Fruit fly (Drosophila melanogaster) whole organism, embryonic: Measurements from ENCODE around the gene Eip75B.

Experiments
- ATbp ChIP-seq: fragments of 200-800 bp; sonication (Bioruptor generic); optimal IDR thresholded peaks from 2 replicates; lab custom pipeline; 2017; ENCODE audit warnings: missing biosample characterization, mild to moderate bottlenecking, missing genetic modification characterization, missing genetic modification reagents
- Blimp-1 ChIP-seq: fragments of 200-800 bp; sonication (Bioruptor generic); optimal IDR thresholded peaks from 3 replicates; lab custom pipeline; 2018; ENCODE audit warnings: missing biosample characterization, missing genetic modification characterization, mild to moderate bottlenecking, moderate library complexity, missing genetic modification reagents
- CG10543 ChIP-seq: fragments of 200-800 bp; sonication (Bioruptor generic); optimal IDR thresholded peaks from 3 replicates; lab custom pipeline; 2017; ENCODE audit warnings: missing biosample characterization, mild to moderate bottlenecking, missing genetic modification characterization, moderate library complexity
- CG13894 ChIP-seq: fragments of 200-800 bp; sonication (Bioruptor generic); optimal IDR thresholded peaks from 3 replicates; lab custom pipeline; 2018; ENCODE audit warnings: missing biosample characterization, mild to moderate bottlenecking, missing genetic modification characterization, moderate library complexity
- CG14710 ChIP-seq: fragments of 200-800 bp; sonication (Bioruptor generic); optimal IDR thresholded peaks from 3 replicates; lab custom pipeline; 2019; ENCODE audit warnings: missing biosample characterization, mild to moderate bottlenecking, missing genetic modification characterization, moderate library complexity
- CG15011 ChIP-seq: fragments of 200-800 bp; sonication (Bioruptor generic); optimal IDR thresholded peaks from 3 replicates; lab custom pipeline; 2018; ENCODE audit warnings: missing biosample characterization, mild to moderate bottlenecking, missing genetic modification characterization
- CG15073 ChIP-seq: fragments of 200-800 bp; sonication (Bioruptor generic); optimal IDR thresholded peaks from 2 replicates; lab custom pipeline; 2016; ENCODE audit warnings: missing biosample characterization, missing genetic modification characterization
- CG16813 ChIP-seq: fragments of 200-800 bp; sonication (Bioruptor generic); IDR thresholded peaks from 3 replicates; pipeline ENCODE4 v1.3.6; 2022; ENCODE audit warnings: missing biosample characterization, missing genetic modification characterization; ENCODE audit not compliant: partially characterized antibody
- CG17359 ChIP-seq: fragments of 200-800 bp; sonication (Bioruptor generic); optimal IDR thresholded peaks from 3 replicates; lab custom pipeline; 2018; ENCODE audit warnings: missing biosample characterization, mild to moderate bottlenecking, missing genetic modification characterization, moderate library complexity
- CG17385 ChIP-seq: fragments of 200-800 bp; sonication (Bioruptor generic); optimal IDR thresholded peaks from 3 replicates; lab custom pipeline; 2018; ENCODE audit warnings: missing biosample characterization, mild to moderate bottlenecking, missing genetic modification characterization
- CG17912 ChIP-seq: fragments of 200-800 bp; sonication (Bioruptor generic); optimal IDR thresholded peaks from 2 replicates; lab custom pipeline; 2018; ENCODE audit warnings: missing biosample characterization, mild to moderate bottlenecking, missing genetic modification characterization
- CG18476 ChIP-seq: fragments of 200-800 bp; sonication (Bioruptor generic); optimal IDR thresholded peaks from 2 replicates; lab custom pipeline; 2016; ENCODE audit warnings: missing biosample characterization, mild to moderate bottlenecking, missing genetic modification characterization
- CG2199 ChIP-seq: fragments of 200-800 bp; sonication (Bioruptor generic); IDR thresholded peaks from 3 replicates; pipeline ENCODE4 v1.3.6; 2022; ENCODE audit warnings: missing biosample characterization, missing genetic modification characterization
- CG32767 ChIP-seq: fragments of 200-800 bp; sonication (Bioruptor generic); IDR thresholded peaks from 2 replicates; pipeline ENCODE4 v1.3.6; 2022; ENCODE audit warnings: missing biosample characterization, missing genetic modification characterization
- CG4404 ChIP-seq: fragments of 200-800 bp; sonication (Bioruptor generic); IDR thresholded peaks from 2 replicates; pipeline ENCODE4 v1.3.6; 2022; ENCODE audit warnings: missing biosample characterization, missing genetic modification characterization
- CG6175 ChIP-seq: fragments of 200-800 bp; sonication (Bioruptor generic); IDR thresholded peaks from 3 replicates; pipeline ENCODE4 v1.3.6; 2022; ENCODE audit warnings: missing biosample characterization, missing genetic modification characterization
- CG6765 ChIP-seq: fragments of 200-800 bp; sonication (Bioruptor generic); optimal IDR thresholded peaks from 3 replicates; lab custom pipeline; 2017; ENCODE audit warnings: missing biosample characterization, mild to moderate bottlenecking, missing genetic modification characterization
- CG7745 ChIP-seq: fragments of 200-800 bp; sonication (Bioruptor generic); optimal IDR thresholded peaks from 2 replicates; lab custom pipeline; 2018; ENCODE audit warnings: missing biosample characterization, mild to moderate bottlenecking, missing genetic modification characterization, moderate library complexity
- CG8089 ChIP-seq: fragments of 200-800 bp; sonication (Bioruptor generic); optimal IDR thresholded peaks from 3 replicates; lab custom pipeline; 2016; ENCODE audit warnings: missing biosample characterization, missing genetic modification characterization
- CG8290 ChIP-seq, 3 experiments: fragments of 200-800 bp; sonication (Bioruptor generic); optimal IDR thresholded peaks; 2 replicates each; lab custom pipeline; 2016 to 2019; ENCODE audit warnings: missing biosample characterization in 3 of 3, missing genetic modification characterization in 3 of 3, mild to moderate bottlenecking in 2 of 3, moderate library complexity in 1 of 3
- CG9215 ChIP-seq: fragments of 200-800 bp; sonication (Bioruptor generic); IDR thresholded peaks from 2 replicates; pipeline ENCODE4 v1.3.6; 2022; ENCODE audit warnings: missing biosample characterization, missing genetic modification characterization
- Drgx ChIP-seq: fragments of 200-800 bp; sonication (Bioruptor generic); IDR thresholded peaks from 2 replicates; pipeline ENCODE4 v1.3.6; 2022; ENCODE audit warnings: missing biosample characterization, missing genetic modification characterization
- Hmr ChIP-seq: fragments of 200-800 bp; sonication (Bioruptor generic); optimal IDR thresholded peaks from 3 replicates; lab custom pipeline; 2017; ENCODE audit warnings: mild to moderate bottlenecking, missing biosample characterization, missing genetic modification reagents, missing genetic modification characterization
- Pdp1 ChIP-seq, 2 experiments: fragments of 200-800 bp; sonication (Bioruptor generic); optimal IDR thresholded peaks; 3 replicates each; lab custom pipeline; 2016; ENCODE audit warnings: missing biosample characterization in 2 of 2, missing genetic modification characterization in 2 of 2, mild to moderate bottlenecking in 1 of 2, moderate library complexity in 1 of 2
- Trl ChIP-seq, 3 experiments: fragments of >200 bp in 2 of 3; fragments of 200-800 bp in 1 of 3; sonication (Bioruptor generic) in 1 of 3; optimal IDR thresholded peaks; 2 replicates in 1 of 3; 3 replicates in 2 of 3; lab custom pipeline; 2016 to 2017; ENCODE audit warnings: missing biosample characterization in 1 of 3, missing genetic modification characterization in 1 of 3
- Usf ChIP-seq: fragments of 200-800 bp; sonication (Bioruptor generic); optimal IDR thresholded peaks from 2 replicates; lab custom pipeline; 2017; ENCODE audit warnings: missing genotype, missing biosample characterization, missing genetic modification characterization
- Xbp1 ChIP-seq: fragments of 200-800 bp; sonication (Bioruptor generic); optimal IDR thresholded peaks from 3 replicates; lab custom pipeline; 2016; ENCODE audit warnings: missing biosample characterization, mild to moderate bottlenecking, missing genetic modification characterization
- abd-A ChIP-seq: fragments of 200-800 bp; sonication (Bioruptor generic); optimal IDR thresholded peaks from 3 replicates; lab custom pipeline; 2019; ENCODE audit warnings: missing biosample characterization, mild to moderate bottlenecking, missing genetic modification characterization, moderate library complexity
- amos ChIP-seq: fragments of 200-800 bp; sonication (Bioruptor generic); IDR thresholded peaks from 2 replicates; pipeline ENCODE4 v1.3.6; 2022; ENCODE audit warnings: missing biosample characterization, missing genetic modification characterization; ENCODE audit not compliant: partially characterized antibody
- ato ChIP-seq: fragments of 200-800 bp; sonication (Bioruptor generic); IDR thresholded peaks from 2 replicates; pipeline ENCODE4 v1.3.6; 2022; ENCODE audit warnings: missing biosample characterization, missing genetic modification characterization; ENCODE audit not compliant: partially characterized antibody
- chinmo ChIP-seq: fragments of 200-800 bp; sonication (Bioruptor generic); IDR thresholded peaks from 4 replicates; pipeline ENCODE4 v1.3.6; 2022; ENCODE audit warnings: missing biosample characterization, missing genetic modification characterization; ENCODE audit not compliant: partially characterized antibody
- crol ChIP-seq: fragments of 200-800 bp; sonication (Bioruptor generic); IDR thresholded peaks from 2 replicates; pipeline ENCODE4 v1.3.6; 2022; ENCODE audit warnings: missing biosample characterization, missing genetic modification characterization
- ftz-f1 ChIP-seq: fragments of 200-800 bp; sonication (Bioruptor generic); optimal IDR thresholded peaks from 2 replicates; lab custom pipeline; 2016; ENCODE audit warnings: missing biosample characterization, missing genetic modification characterization
- ken ChIP-seq: fragments of 200-800 bp; sonication (Bioruptor generic); IDR thresholded peaks from 3 replicates; pipeline ENCODE4 v1.3.6; 2022; ENCODE audit warnings: missing biosample characterization, missing genetic modification characterization
- lbe ChIP-seq: fragments of 200-800 bp; sonication (Bioruptor generic); optimal IDR thresholded peaks from 2 replicates; lab custom pipeline; 2016; ENCODE audit warnings: missing biosample characterization, mild to moderate bottlenecking, missing genetic modification characterization
- nom ChIP-seq: fragments of 200-800 bp; sonication (Bioruptor generic); optimal IDR thresholded peaks from 2 replicates; lab custom pipeline; 2017; ENCODE audit warnings: missing biosample characterization, missing genetic modification characterization, mild to moderate bottlenecking, moderate library complexity, missing genetic modification reagents
- pfk ChIP-seq: fragments of 200-800 bp; sonication (Bioruptor generic); optimal IDR thresholded peaks from 2 replicates; lab custom pipeline; 2018; ENCODE audit warnings: missing biosample characterization, mild to moderate bottlenecking, missing genetic modification characterization, moderate library complexity
- prd ChIP-seq, 3 experiments: fragments of >200 bp in 2 of 3; fragments of 200-800 bp in 1 of 3; sonication (Bioruptor generic) in 1 of 3; optimal IDR thresholded peaks in 2 of 3; IDR thresholded peaks in 1 of 3; 2 replicates in 2 of 3; 3 replicates in 1 of 3; pipeline versions ENCODE4 v1.3.6 to Lab custom; 2017 to 2022; ENCODE audit warnings: missing biosample characterization in 1 of 3, missing genetic modification characterization in 1 of 3
- pros ChIP-seq: fragments of 200-800 bp; sonication (Bioruptor generic); optimal IDR thresholded peaks from 3 replicates; lab custom pipeline; 2019; ENCODE audit warnings: missing biosample characterization, mild to moderate bottlenecking, missing genetic modification characterization, moderate library complexity
- sc ChIP-seq, 3 experiments: fragments of >200 bp in 2 of 3; fragments of 200-800 bp in 1 of 3; sonication (Bioruptor generic) in 1 of 3; optimal IDR thresholded peaks; 2 replicates in 2 of 3; 3 replicates in 1 of 3; lab custom pipeline; 2017; ENCODE audit warnings: mild to moderate bottlenecking in 1 of 3, missing biosample characterization in 1 of 3, missing genetic modification characterization in 1 of 3, missing genetic modification reagents in 1 of 3
- sd ChIP-seq: fragments of 200-800 bp; sonication (Bioruptor generic); optimal IDR thresholded peaks from 3 replicates; lab custom pipeline; 2018; ENCODE audit warnings: missing biosample characterization, mild to moderate bottlenecking, missing genetic modification characterization, moderate library complexity
- so ChIP-seq: fragments of 200-800 bp; sonication (Bioruptor generic); IDR thresholded peaks from 3 replicates; pipeline ENCODE4 v1.3.6; 2022; ENCODE audit warnings: missing biosample characterization, missing genetic modification characterization
- sob ChIP-seq: fragments of 200-800 bp; sonication (Bioruptor generic); IDR thresholded peaks from 2 replicates; pipeline ENCODE4 v1.3.6; 2022; ENCODE audit warnings: missing biosample characterization, missing genetic modification characterization
- sqz ChIP-seq: fragments of 200-800 bp; sonication (Bioruptor generic); optimal IDR thresholded peaks from 3 replicates; lab custom pipeline; 2018; ENCODE audit warnings: missing biosample characterization, mild to moderate bottlenecking, missing genetic modification characterization
- yki ChIP-seq: fragments of >200 bp; optimal IDR thresholded peaks from 3 replicates; lab custom pipeline; 2018
- zf30C ChIP-seq: fragments of 200-800 bp; sonication (Bioruptor generic); optimal IDR thresholded peaks from 3 replicates; lab custom pipeline; 2018; ENCODE audit warnings: missing biosample characterization, mild to moderate bottlenecking, missing genetic modification characterization

Eip75B gene

dm6 chr3L:17989988-17990401 lies 74.5 kb downstream of the Eip75B start (continued):
- TF ChIP-seq Drgx (GFP tag; lab: Robert Waterston, UW) (peak; percentile 50; the same call in 1 of the 2 replicates), Usf (GFP tag; lab: Kevin White, UChicago) (no peak), abd-A (tag; lab: Kevin White, UChicago) (peak; percentile 53), CG7745 (peak; percentile 83), Trl (optimal IDR thresholded peaks at IDR 0.05; lab: Kevin White, UChicago) (peak; percentile 53 to 86), Trl (GFP tag; optimal IDR thresholded peaks at IDR 0.05; lab: Kevin White, UChicago) (no peak), sc (optimal IDR thresholded peaks at IDR 0.05; lab: Kevin White, UChicago) (no peak), sc (GFP tag; optimal IDR thresholded peaks at IDR 0.05; lab: Kevin White, UChicago) (no peak), sob (GFP tag; lab: Robert Waterston, UW) (peak; percentile 38; the same call in 1 of the 2 replicates), ato (GFP tag; lab: Robert Waterston, UW) (0 out of 2 replicates have a peak, but pooled peaks have one; percentile 12), crol (GFP tag; lab: Robert Waterston, UW) (peak; percentile 73), CG8290 (GFP tag; optimal IDR thresholded peaks at IDR 0.05; lab: Kevin White, UChicago) (no peak), CG8290 (tag; optimal IDR thresholded peaks at IDR 0.05; lab: Kevin White, UChicago) (peak in 1 of 2 experiments; percentile 32), CG18476 (no peak), sqz (GFP tag; lab: Kevin White, UChicago) (peak; percentile 53), amos (peak; percentile 23; the same call in 1 of the 2 replicates), CG2199 (GFP tag; lab: Robert Waterston, UW) (peak; percentile 78; the same call in 1 of the 3 replicates), zf30C (GFP tag; lab: Kevin White, UChicago) (no peak), CG10543 (GFP tag; lab: Kevin White, UChicago) (peak; percentile 39), ftz-f1 (peak; percentile 88), chinmo (GFP tag; lab: Robert Waterston, UW) (peak; percentile 85; the same call in 3 of the 4 replicates), sd (tag; lab: Kevin White, UChicago) (peak; percentile 43), yki (peak; percentile 58), CG32767 (peak; percentile 74; the same call in 1 of the 2 replicates), CG13894 (tag; lab: Kevin White, UChicago) (peak; percentile 8), CG6175 (0 out of 3 replicates have a peak, but pooled peaks have one; percentile 9), CG4404 (GFP tag; lab: Robert Waterston, UW) (no peak), Pdp1 (GFP tag; optimal IDR thresholded peaks at IDR 0.05; lab: Kevin White, UChicago) (peak in 1 of 2 experiments; percentile 35), CG17359 (tag; lab: Kevin White, UChicago) (peak; percentile 58), so (GFP tag; lab: Robert Waterston, UW) (no peak), lbe (GFP tag; lab: Kevin White, UChicago) (peak; percentile 11), ATbp (GFP tag; lab: Kevin White, UChicago) (no peak)

dm6 chr3L:17989199-17989781 lies 75.2 kb downstream of the Eip75B start:
- TF ChIP-seq nom (GFP tag; lab: Kevin White, UChicago) (peak; percentile 13), prd (optimal IDR thresholded peaks at IDR 0.05; lab: Kevin White, UChicago) (no peak), prd (GFP tag; IDR thresholded peaks at IDR 0.05; lab: Robert Waterston, UW) (no peak), CG16813 (GFP tag; lab: Robert Waterston, UW) (no peak), ken (GFP tag; lab: Robert Waterston, UW) (no peak), Blimp-1 (peak; percentile 58), CG17385 (GFP tag; lab: Kevin White, UChicago) (no peak), CG6765 (no peak), sqz (GFP tag; lab: Kevin White, UChicago) (peak; percentile 64), Hmr (GFP tag; lab: Kevin White, UChicago) (no peak), pros (peak; percentile 52), CG9215 (no peak), CG15011 (GFP tag; lab: Kevin White, UChicago) (no peak), CG8089 (GFP tag; lab: Kevin White, UChicago) (no peak), Xbp1 (GFP tag; lab: Kevin White, UChicago) (no peak), CG17912 (GFP tag; lab: Kevin White, UChicago) (no peak), CG14710 (no peak), ato (GFP tag; lab: Robert Waterston, UW) (0 out of 2 replicates have a peak, but pooled peaks have one; percentile 25), pfk (GFP tag; lab: Kevin White, UChicago) (no peak), CG15073 (GFP tag; lab: Kevin White, UChicago) (no peak)
